Worm (Caenorhabditis elegans): ENCODE data around the gene ddi-1.
A peak's percentile ranks its signal among the peaks of the same experiment; 100 is the strongest.

The ddi-1 gene

ce11 chrIV:6529832-6530231, 7.2 kb downstream of the ddi-1 start:
- TF ChIP-seq nhr-20 (tag; optimal IDR thresholded peaks at IDR 0.05) (no peak), ceh-8 (GFP tag; optimal IDR thresholded peaks at IDR 0.05) (no peak), jun-1 (tag; optimal IDR thresholded peaks at IDR 0.05) (no peak), pag-3 (tag; optimal IDR thresholded peaks at IDR 0.05; ENCODE audit: borderline replicate concordance, insufficient read depth) (no peak), ces-1 (GFP tag; optimal IDR thresholded peaks at IDR 0.05) (no peak), ceh-90 (tag; optimal IDR thresholded peaks at IDR 0.05) (no peak), dpl-1 (GFP tag; optimal IDR thresholded peaks at IDR 0.05) (no peak), hpl-2 (GFP tag; optimal IDR thresholded peaks at IDR 0.05) (no peak), ztf-11 (tag; optimal IDR thresholded peaks at IDR 0.05) (no peak), ama-1 (optimal IDR thresholded peaks at IDR 0.05) (no peak), Y116A8C.19 (tag; optimal IDR thresholded peaks at IDR 0.05; ENCODE audit: borderline replicate concordance) (no peak)

ce11 chrIV:6531450-6531849, 8.8 kb downstream of the ddi-1 start, which contains the start of gene C01G5.4:
TSS of gene C01G5.4 (plus strand) at chrIV:6531750.
- TF ChIP-seq hlh-4 (tag; optimal IDR thresholded peaks at IDR 0.05): no peak
- TF ChIP-seq hpl-2 (GFP tag; optimal IDR thresholded peaks at IDR 0.05): no peak
- TF ChIP-seq rnt-1 (tag; optimal IDR thresholded peaks at IDR 0.05): no peak
- no peak for TF ChIP-seq hlh-17 (GFP tag; optimal IDR thresholded peaks at IDR 0.05; ENCODE audit: borderline replicate concordance)
- no peak for TF ChIP-seq lin-35 (GFP tag; optimal IDR thresholded peaks at IDR 0.05)
- TF ChIP-seq ceh-82 (tag; optimal IDR thresholded peaks at IDR 0.05): no peak
- no peak for TF ChIP-seq aha-1 (tag; optimal IDR thresholded peaks at IDR 0.05)
- no peak for TF ChIP-seq swsn-7 (tag; optimal IDR thresholded peaks at IDR 0.05)
- TF ChIP-seq mab-9 (GFP tag; IDR thresholded peaks at IDR 0.05): no peak
- TF ChIP-seq egl-13 (tag; optimal IDR thresholded peaks at IDR 0.05): no peak
- TF ChIP-seq sptf-1 (tag; optimal IDR thresholded peaks at IDR 0.05): no peak
- TF ChIP-seq C16A3.4 (tag; optimal IDR thresholded peaks at IDR 0.05): no peak

- no peak for TF ChIP-seq nhr-71 (tag; optimal IDR thresholded peaks at IDR 0.05)
- no peak for TF ChIP-seq mab-9 (GFP tag; IDR thresholded peaks at IDR 0.05)
- no peak for TF ChIP-seq ceh-63 (GFP tag; optimal IDR thresholded peaks at IDR 0.05)
- no peak for TF ChIP-seq F16B12.6 (tag; optimal IDR thresholded peaks at IDR 0.05)
- TF ChIP-seq efl-1 (optimal IDR thresholded peaks at IDR 0.05): no peak
- peak in 1 of 2 experiments; percentile 77 for TF ChIP-seq efl-1 (GFP tag; optimal IDR thresholded peaks at IDR 0.05 in 1 of 2)
Measured at ce11 chrIV:6535908-6536307, 13.2 kb downstream of the ddi-1 start, which contains the start of gene C01G5.3. TSS of gene C01G5.3 (plus strand) at chrIV:6536208.

- TF ChIP-seq lin-14 (GFP tag; optimal IDR thresholded peaks at IDR 0.05): peak; percentile 69
- no peak for TF ChIP-seq elt-3 (tag; optimal IDR thresholded peaks at IDR 0.05)
- TF ChIP-seq fkh-8 (tag; optimal IDR thresholded peaks at IDR 0.05): peak; percentile 2
- TF ChIP-seq unc-86 (tag; optimal IDR thresholded peaks at IDR 0.05): peak; percentile 56
- no peak for TF ChIP-seq tlp-1 (tag; optimal IDR thresholded peaks at IDR 0.05)
- TF ChIP-seq pqm-1 (tag; optimal IDR thresholded peaks at IDR 0.05): no peak
- peak in 1 of 3 experiments; percentile 23 for TF ChIP-seq ceh-82 (tag; optimal IDR thresholded peaks at IDR 0.05)
- peak in 1 of 3 experiments; percentile 12 for TF ChIP-seq dpl-1 (GFP tag; optimal IDR thresholded peaks at IDR 0.05)
Measured at ce11 chrIV:6541435-6541834, 18.8 kb downstream of the ddi-1 start, which contains the start of gene C01G5.25. TSS of gene C01G5.25 (plus strand) at chrIV:6541684.

ce11 chrIV:6542962-6543361, 20.3 kb downstream of the ddi-1 start:
- no peak for TF ChIP-seq ztf-4 (tag; optimal IDR thresholded peaks at IDR 0.05)
- no peak for TF ChIP-seq lin-13 (GFP tag; optimal IDR thresholded peaks at IDR 0.05)
- no peak for TF ChIP-seq ceh-88 (GFP tag; IDR thresholded peaks at IDR 0.05)
- TF ChIP-seq mep-1 (tag; optimal IDR thresholded peaks at IDR 0.05): peak; percentile 6
- TF ChIP-seq mab-9 (GFP tag; IDR thresholded peaks at IDR 0.05): 0 out of 2 replicates have a peak, but pooled peaks have one; percentile 25
- TF ChIP-seq elt-2 (tag; optimal IDR thresholded peaks at IDR 0.05): no peak
- TF ChIP-seq rnt-1 (tag; optimal IDR thresholded peaks at IDR 0.05): no peak
- no peak for TF ChIP-seq hpl-2 (GFP tag; optimal IDR thresholded peaks at IDR 0.05)
- TF ChIP-seq nhr-71 (tag; optimal IDR thresholded peaks at IDR 0.05): peak; percentile 43
- no peak for TF ChIP-seq Y116A8C.19 (tag; optimal IDR thresholded peaks at IDR 0.05; ENCODE audit: borderline replicate concordance)
- TF ChIP-seq nhr-90 (tag; optimal IDR thresholded peaks at IDR 0.05; ENCODE audit: poor library complexity): no peak
- TF ChIP-seq lir-3 (tag; optimal IDR thresholded peaks at IDR 0.05; ENCODE audit: poor library complexity): no peak
- TF ChIP-seq unc-86 (tag; optimal IDR thresholded peaks at IDR 0.05): no peak
- TF ChIP-seq nhr-47 (tag; optimal IDR thresholded peaks at IDR 0.05): peak; percentile 46
- peak; percentile 79 for TF ChIP-seq fkh-8 (tag; optimal IDR thresholded peaks at IDR 0.05)
- no peak for TF ChIP-seq pqm-1 (tag; optimal IDR thresholded peaks at IDR 0.05)
- TF ChIP-seq ama-1 (optimal IDR thresholded peaks at IDR 0.05): no peak
- TF ChIP-seq skn-1 (tag; optimal IDR thresholded peaks at IDR 0.05): no peak
- no peak for TF ChIP-seq lin-39 (tag; optimal IDR thresholded peaks at IDR 0.05)
- peak in 1 of 2 experiments; percentile 12 for TF ChIP-seq efl-1 (optimal IDR thresholded peaks at IDR 0.05)
- no peak for TF ChIP-seq efl-1 (GFP tag; optimal IDR thresholded peaks at IDR 0.05 in 1 of 2)
- TF ChIP-seq lin-14 (GFP tag; optimal IDR thresholded peaks at IDR 0.05): peak; percentile 67

Measured in whole organism, L1 larva.